Worm (Caenorhabditis elegans) whole organism, L3 larva: ENCODE data around the gene nhx-3.
"Not testable (repeated sequence)": the region's sequence is repeated elsewhere in the genome, so short reads cannot be mapped to it uniquely, and the experiment has no call there.

Experiments
- ZK546.5 ChIP-seq: sonication (generic microtip); optimal IDR thresholded peaks from 2 replicates; lab custom pipeline; 2017; ENCODE audit warnings: missing biosample characterization, missing genetic modification characterization
- ama-1 ChIP-seq: fragments of 150-350 bp; optimal IDR thresholded peaks from 2 replicates; lab custom pipeline; 2018
- ceh-16 ChIP-seq: sonication (generic microtip); optimal IDR thresholded peaks from 2 replicates; lab custom pipeline; 2017; ENCODE audit warnings: missing biosample characterization, missing genetic modification characterization
- ceh-28 ChIP-seq: fragments of 150-350 bp; optimal IDR thresholded peaks from 2 replicates; lab custom pipeline; 2014; ENCODE audit warnings: missing biosample characterization, missing genetic modification reagents, missing genetic modification characterization
- ceh-82 ChIP-seq: fragments of 150-350 bp; optimal IDR thresholded peaks from 2 replicates; lab custom pipeline; 2014; ENCODE audit warnings: missing biosample characterization, missing genetic modification characterization
- ceh-9 ChIP-seq: sonication (generic microtip); optimal IDR thresholded peaks from 2 replicates; lab custom pipeline; 2018; ENCODE audit warnings: missing biosample characterization, missing genetic modification characterization
- egl-27 ChIP-seq: sonication (generic microtip); optimal IDR thresholded peaks from 4 replicates; lab custom pipeline; 2017; ENCODE audit warnings: missing biosample characterization, missing genetic modification reagents, missing genetic modification characterization
- elt-2 ChIP-seq: sonication (generic microtip); optimal IDR thresholded peaks from 2 replicates; lab custom pipeline; 2016; ENCODE audit warnings: missing genetic modification reagents, mild to moderate bottlenecking, missing genetic modification characterization, missing compliant biosample characterization
- elt-3 ChIP-seq, 3 experiments: fragments of 150-350 bp in 1 of 3; sonication (generic microtip) in 2 of 3; optimal IDR thresholded peaks; 2 replicates in 2 of 3; 4 replicates in 1 of 3; lab custom pipeline; 2014 to 2017; ENCODE audit warnings: missing biosample characterization in 3 of 3, missing genetic modification characterization in 3 of 3
- fkh-2 ChIP-seq: fragments of 150-350 bp; optimal IDR thresholded peaks from 2 replicates; lab custom pipeline; 2014; ENCODE audit warnings: missing biosample characterization, missing genetic modification reagents, missing genetic modification characterization
- fos-1 ChIP-seq: fragments of 150-350 bp; optimal IDR thresholded peaks from 2 replicates; lab custom pipeline; 2014; ENCODE audit warnings: missing biosample characterization, missing genetic modification characterization
- jun-1 ChIP-seq: fragments of 150-350 bp; optimal IDR thresholded peaks from 2 replicates; lab custom pipeline; 2014; ENCODE audit warnings: missing biosample characterization, missing genetic modification reagents, missing genetic modification characterization
- lin-39 ChIP-seq: fragments of 150-350 bp; optimal IDR thresholded peaks from 2 replicates; lab custom pipeline; 2018; ENCODE audit warnings: missing biosample characterization, missing genetic modification reagents, missing genetic modification characterization
- lsy-12 ChIP-seq: sonication (generic microtip); optimal IDR thresholded peaks from 2 replicates; lab custom pipeline; 2016; ENCODE audit warnings: mild to moderate bottlenecking, missing genetic modification characterization, missing compliant biosample characterization
- mdl-1 ChIP-seq: fragments of 150-350 bp; optimal IDR thresholded peaks from 2 replicates; lab custom pipeline; 2014; ENCODE audit warnings: missing biosample characterization, missing genetic modification characterization
- nfya-1 ChIP-seq: sonication (generic microtip); optimal IDR thresholded peaks from 2 replicates; lab custom pipeline; 2017; ENCODE audit warnings: missing genetic modification characterization, mild to moderate bottlenecking, missing compliant biosample characterization, antibody characterized with exemption, moderate library complexity; ENCODE audit not compliant: insufficient read depth
- nhr-11 ChIP-seq: fragments of 150-350 bp; optimal IDR thresholded peaks from 2 replicates; lab custom pipeline; 2014; ENCODE audit warnings: missing biosample characterization, missing genetic modification characterization
- nhr-23 ChIP-seq: fragments of 150-350 bp; optimal IDR thresholded peaks from 2 replicates; lab custom pipeline; 2014; ENCODE audit warnings: missing biosample characterization, missing genetic modification reagents, missing genetic modification characterization
- nhr-237 ChIP-seq: fragments of 150-350 bp; optimal IDR thresholded peaks from 2 replicates; lab custom pipeline; 2014; ENCODE audit warnings: missing biosample characterization, missing genetic modification characterization
- nhr-25 ChIP-seq: sonication (generic microtip); optimal IDR thresholded peaks from 2 replicates; lab custom pipeline; 2017; ENCODE audit warnings: missing biosample characterization, missing genetic modification characterization
- nhr-28 ChIP-seq: fragments of 150-350 bp; optimal IDR thresholded peaks from 2 replicates; lab custom pipeline; 2014; ENCODE audit warnings: missing biosample characterization, missing genetic modification characterization
- nhr-43 ChIP-seq: sonication (generic microtip); optimal IDR thresholded peaks from 2 replicates; lab custom pipeline; 2016; ENCODE audit warnings: mild to moderate bottlenecking, missing genetic modification characterization, missing compliant biosample characterization; ENCODE audit not compliant: poor library complexity, severe bottlenecking
- nhr-67 ChIP-seq: fragments of 150-350 bp; optimal IDR thresholded peaks from 2 replicates; lab custom pipeline; 2014; ENCODE audit warnings: missing biosample characterization, missing genetic modification characterization
- nhr-77 ChIP-seq: fragments of 150-350 bp; optimal IDR thresholded peaks from 2 replicates; lab custom pipeline; 2014; ENCODE audit warnings: missing biosample characterization, missing genetic modification characterization
- pha-4 ChIP-seq: fragments of 150-350 bp; optimal IDR thresholded peaks from 2 replicates; lab custom pipeline; 2014; ENCODE audit warnings: missing biosample characterization, missing genetic modification reagents, missing genetic modification characterization
- pqm-1 ChIP-seq: fragments of 150-350 bp; optimal IDR thresholded peaks from 2 replicates; lab custom pipeline; 2017; ENCODE audit warnings: missing biosample characterization, missing genetic modification characterization, inconsistent platforms
- sea-2 ChIP-seq: fragments of 150-350 bp; sonication (generic microtip); optimal IDR thresholded peaks from 4 replicates; lab custom pipeline; 2014; ENCODE audit warnings: missing biosample characterization, missing genetic modification reagents, missing genetic modification characterization
- skn-1 ChIP-seq: fragments of 150-350 bp; optimal IDR thresholded peaks from 2 replicates; lab custom pipeline; 2014; ENCODE audit warnings: missing biosample characterization, missing genetic modification characterization
- zag-1 ChIP-seq: fragments of 150-350 bp; optimal IDR thresholded peaks from 2 replicates; lab custom pipeline; 2014; ENCODE audit warnings: missing biosample characterization, missing genetic modification characterization
- ztf-11 ChIP-seq: fragments of 150-350 bp; optimal IDR thresholded peaks from 2 replicates; lab custom pipeline; 2014; ENCODE audit warnings: missing biosample characterization, missing genetic modification characterization
- ztf-4 ChIP-seq: fragments of 150-350 bp; optimal IDR thresholded peaks from 2 replicates; lab custom pipeline; 2014; ENCODE audit warnings: missing biosample characterization, missing genetic modification characterization

The nhx-3 gene

DNA sequence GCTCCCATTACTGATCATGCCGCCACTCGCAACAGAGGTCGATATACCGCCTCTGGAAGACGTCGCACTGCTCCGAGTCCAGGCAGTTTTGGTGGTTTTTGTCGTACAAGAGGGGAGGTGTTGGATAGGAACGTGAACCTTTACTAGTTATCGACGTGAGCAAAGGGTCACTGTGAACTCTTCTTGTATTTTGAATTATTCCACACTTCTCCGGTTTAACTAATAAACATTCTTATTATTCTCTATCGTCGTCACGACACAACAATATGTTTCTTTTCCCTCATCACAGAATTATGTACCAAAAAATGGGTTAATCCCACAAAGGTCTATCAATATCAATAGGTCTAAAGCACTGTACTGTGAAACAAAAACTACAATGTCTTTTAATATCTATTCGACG is 33.9 kb downstream of the nhx-3 start, which contains the start of gene nhr-171:
nhr-171 (plus strand) TSS at position 301 of the 400 bp plus-strand sequence.
- TF ChIP-seq ztf-4 (tag; lab: Kevin White, UChicago); elt-3 (tag; optimal IDR thresholded peaks at IDR 0.05; lab: Kevin White, UChicago); lsy-12: not testable (repeated sequence)

ce11 chrV:7508566-7509044 is 36.7 kb downstream of the nhx-3 start, which contains the start of the genes str-31 and nhr-172:
TSS of gene str-31 (minus strand) at chrV:7508666.
TSS of gene nhr-172 (plus strand) at chrV:7508994.
- no peak for TF ChIP-seq elt-2 (tag; lab: Kevin White, UChicago)
- TF ChIP-seq nhr-23, result peak; percentile 56
- TF ChIP-seq, all 47 proteins: peak for 1

DNA sequence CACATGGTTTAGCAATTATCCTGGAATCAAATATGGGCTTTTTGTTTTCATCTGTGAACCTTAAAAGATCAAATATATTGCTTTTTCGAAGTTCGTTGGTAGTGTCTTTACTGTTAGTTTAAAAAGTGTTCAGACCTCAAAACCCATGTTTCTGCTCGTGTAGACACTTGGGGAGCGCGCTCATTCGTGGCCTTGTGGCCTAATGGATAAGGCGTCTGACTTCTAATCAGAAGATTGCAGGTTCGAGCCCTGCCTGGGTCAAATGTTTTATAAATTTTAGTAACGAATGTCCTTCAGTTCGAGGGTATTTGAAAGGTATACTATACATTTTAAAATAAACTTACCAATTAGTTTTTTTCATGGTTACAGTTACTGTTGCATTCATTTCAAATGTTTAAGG is 39.1 kb downstream of the nhx-3 start:
- no peak for TF ChIP-seq jun-1
- TF ChIP-seq egl-27 (tag; lab: Kevin White, UChicago), result no peak
- peak; percentile 25 for TF ChIP-seq nhr-43 (tag; lab: Kevin White, UChicago)
- TF ChIP-seq elt-3 (tag; optimal IDR thresholded peaks at IDR 0.05; lab: Kevin White, UChicago), result no peak
- TF ChIP-seq fos-1 (tag; lab: Kevin White, UChicago), result no peak
- TF ChIP-seq fkh-2, result no peak
- no peak for TF ChIP-seq ztf-11 (tag; lab: Kevin White, UChicago)
- TF ChIP-seq nhr-25, result no peak
- TF ChIP-seq ceh-82 (tag; lab: Kevin White, UChicago), result no peak
- TF ChIP-seq elt-2 (tag; lab: Kevin White, UChicago), result peak; percentile 23

ce11 chrV:7504271-7504670 is 41.1 kb downstream of the nhx-3 start, which contains the start of gene srh-229:
TSS of gene srh-229 (minus strand) at chrV:7504371.
- TF ChIP-seq egl-27 (tag; lab: Kevin White, UChicago) (no peak), sea-2 (GFP tag; lab: Kevin White, UChicago) (no peak), zag-1 (tag; lab: Kevin White, UChicago) (no peak), nhr-237 (tag; lab: Kevin White, UChicago) (no peak), ama-1 (lab: Kevin White, UChicago) (no peak), pha-4 (tag; lab: Kevin White, UChicago) (no peak), nhr-77 (tag; lab: Kevin White, UChicago) (no peak), nhr-28 (no peak), nfya-1 (tag; lab: Kevin White, UChicago) (no peak)

DNA sequence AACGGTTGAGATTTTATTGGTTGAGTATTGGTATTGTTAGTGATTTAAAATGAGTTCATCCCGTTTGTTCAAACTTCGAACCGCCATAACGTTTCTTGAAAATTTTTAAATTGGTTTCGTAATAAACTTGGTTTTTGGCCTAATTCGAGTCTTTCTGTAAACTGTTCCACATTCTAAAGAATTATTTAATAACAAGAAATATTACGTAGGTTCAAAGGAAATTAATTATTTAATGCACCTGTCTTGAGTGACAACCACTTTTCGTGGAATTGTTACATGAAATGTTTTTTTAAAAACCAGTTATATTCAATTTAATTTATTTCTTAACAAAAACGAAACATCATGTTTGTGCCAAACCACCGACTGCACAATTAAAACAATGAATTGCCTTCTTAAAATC is 44.1 kb downstream of the nhx-3 start:
- TF ChIP-seq jun-1 (no peak), nfya-1 (tag; lab: Kevin White, UChicago) (no peak), ceh-9 (tag; lab: Kevin White, UChicago) (no peak), pha-4 (tag; lab: Kevin White, UChicago) (no peak), nhr-43 (tag; lab: Kevin White, UChicago) (no peak), fkh-2 (no peak), nhr-11 (tag; lab: Kevin White, UChicago) (no peak), nhr-23 (no peak), elt-3 (tag; optimal IDR thresholded peaks at IDR 0.05; lab: Kevin White, UChicago) (no peak), fos-1 (tag; lab: Kevin White, UChicago) (no peak), sea-2 (GFP tag; lab: Kevin White, UChicago) (no peak), pqm-1 (no peak)

ce11 chrV:7497440-7497839 is 47.9 kb downstream of the nhx-3 start, which contains the start of gene srh-79:
TSS of gene srh-79 (plus strand) at chrV:7497740.
- TF ChIP-seq pha-4 (tag; lab: Kevin White, UChicago), result no peak
- no peak for TF ChIP-seq mdl-1
- no peak for TF ChIP-seq ztf-4 (tag; lab: Kevin White, UChicago)
- TF ChIP-seq ama-1 (lab: Kevin White, UChicago), result no peak

ce11 chrV:7495189-7495588 is 50.1 kb downstream of the nhx-3 start, which contains the start of gene srbc-11:
TSS of gene srbc-11 (minus strand) at chrV:7495289.
- no peak for TF ChIP-seq skn-1 (tag; lab: Kevin White, UChicago)
- no peak for TF ChIP-seq ama-1 (lab: Kevin White, UChicago)
- TF ChIP-seq jun-1, result no peak
- no peak for TF ChIP-seq ceh-9 (tag; lab: Kevin White, UChicago)
- TF ChIP-seq elt-2 (tag; lab: Kevin White, UChicago), result no peak
- TF ChIP-seq elt-3 (tag; optimal IDR thresholded peaks at IDR 0.05; lab: Kevin White, UChicago), result no peak
- TF ChIP-seq ZK546.5 (tag; lab: Kevin White, UChicago), result no peak
- no peak for TF ChIP-seq pqm-1
- no peak for TF ChIP-seq ztf-4 (tag; lab: Kevin White, UChicago)
- no peak for TF ChIP-seq fkh-2
- no peak for TF ChIP-seq nhr-67 (tag; lab: Kevin White, UChicago)
- TF ChIP-seq mdl-1, result no peak
- TF ChIP-seq ceh-28 (tag; lab: Kevin White, UChicago), result no peak
- TF ChIP-seq nhr-28, result no peak
- no peak for TF ChIP-seq nfya-1 (tag; lab: Kevin White, UChicago)
- no peak for TF ChIP-seq ceh-16 (tag; lab: Kevin White, UChicago)
- no peak for TF ChIP-seq nhr-237 (tag; lab: Kevin White, UChicago)
- no peak for TF ChIP-seq nhr-25
- no peak for TF ChIP-seq lin-39 (tag; lab: Kevin White, UChicago)
- no peak for TF ChIP-seq lsy-12
